Worm (Caenorhabditis elegans) whole organism, L4/young adult: ENCODE results near the gene srxa-14.

Source experiments
- dao-5 ChIP-seq: sonication (generic microtip); optimal IDR thresholded peaks from 2 replicates; lab custom pipeline; 2016; ENCODE audit warnings: missing genotype, missing genetic modification characterization, moderate library complexity, missing compliant biosample characterization
- him-1 ChIP-seq: sonication (generic microtip); optimal IDR thresholded peaks from 2 replicates; lab custom pipeline; 2016; ENCODE audit warnings: missing genotype, missing genetic modification reagents, missing genetic modification characterization, missing compliant biosample characterization

ce11 chrV:20609494-20609893, 29.9 kb upstream of the srxa-14 start, which contains the start of gene grd-2:
- no peak for TF ChIP-seq him-1 (tag; lab: Kevin White, UChicago)
- TF ChIP-seq dao-5 (tag; lab: Kevin White, UChicago): no peak
